Worm (Caenorhabditis elegans) whole organism, young adult: ENCODE results near the gene crm-1.

ENCODE experiments used
- B0336.3 ChIP-seq: fragments of 200-800 bp; sonication (Bioruptor generic); IDR thresholded peaks from 2 replicates; pipeline ENCODE4 v1.3.6; 2022; ENCODE audit warnings: missing genetic modification characterization, missing compliant biosample characterization
- attf-5 ChIP-seq: fragments of 200-800 bp; sonication (Bioruptor generic); optimal IDR thresholded peaks from 2 replicates; lab custom pipeline; 2018; ENCODE audit warnings: mild to moderate bottlenecking, missing genetic modification characterization, missing compliant biosample characterization
- attf-6 ChIP-seq: fragments of 200-800 bp; sonication (Bioruptor generic); IDR thresholded peaks from 2 replicates; pipeline ENCODE4 v1.3.6; 2022; ENCODE audit warnings: missing genetic modification reagents, missing genetic modification characterization, missing compliant biosample characterization
- cebp-1 ChIP-seq, 2 experiments: fragments of 200-800 bp in 1 of 2; sonication (Bioruptor generic) in 1 of 2; sonication (generic microtip) in 1 of 2; IDR thresholded peaks in 1 of 2; optimal IDR thresholded peaks in 1 of 2; 2 replicates each; pipeline versions ENCODE4 v1.3.6 to Lab custom; 2017 to 2022; ENCODE audit warnings: missing compliant biosample characterization in 2 of 2, missing genetic modification characterization in 2 of 2, mild to moderate bottlenecking in 1 of 2, missing genetic modification reagents in 1 of 2, moderate library complexity in 1 of 2
- nhr-90 ChIP-seq: sonication (generic microtip); optimal IDR thresholded peaks from 2 replicates; lab custom pipeline; 2016; ENCODE audit warnings: missing genotype, mild to moderate bottlenecking, missing genetic modification characterization, missing compliant biosample characterization
- pha-4 ChIP-seq: fragments of 150-350 bp; sonication (generic microtip); optimal IDR thresholded peaks from 2 replicates; lab custom pipeline; 2014; ENCODE audit warnings: missing biosample characterization, missing genetic modification reagents, missing genetic modification characterization
- rpc-1 ChIP-seq, 2 experiments: fragments of 150-350 bp in 1 of 2; sonication (generic microtip) in 1 of 2; optimal IDR thresholded peaks; 2 replicates each; lab custom pipeline; 2014 to 2018; ENCODE audit warnings: missing biosample characterization in 1 of 2, missing genetic modification characterization in 1 of 2, missing genetic modification reagents in 1 of 2, missing genotype in 1 of 2
- ztf-28 ChIP-seq: fragments of 200-800 bp; sonication (Bioruptor generic); IDR thresholded peaks from 2 replicates; pipeline ENCODE4 v1.3.6; 2022; ENCODE audit warnings: missing genetic modification reagents, missing genetic modification characterization, missing compliant biosample characterization

ce11 chrV:10314371-10314770 lies 17.5 kb downstream of the crm-1 start, which contains the start of gene trx-2:
- TF ChIP-seq attf-6 (GFP tag; lab: Robert Waterston, UW) (no peak), B0336.3 (GFP tag; lab: Robert Waterston, UW) (no peak), rpc-1 (optimal IDR thresholded peaks at IDR 0.05; lab: Kevin White, UChicago) (no peak), rpc-1 (tag; optimal IDR thresholded peaks at IDR 0.05; lab: Kevin White, UChicago) (no peak), ztf-28 (GFP tag; lab: Robert Waterston, UW) (no peak), nhr-90 (tag; lab: Kevin White, UChicago) (no peak), attf-5 (GFP tag; lab: Kevin White, UChicago) (no peak), cebp-1 (GFP tag; IDR thresholded peaks at IDR 0.05; lab: Robert Waterston, UW) (no peak), cebp-1 (tag; optimal IDR thresholded peaks at IDR 0.05; lab: Kevin White, UChicago) (no peak), pha-4 (no peak)
